Worm (Caenorhabditis elegans): ENCODE data around the gene T21C9.6.

ce11 chrV:10632758-10633157 is 51.1 kb downstream of the T21C9.6 start, which contains the start of gene mab-23:
- TF ChIP-seq pha-4 (tag; optimal IDR thresholded peaks at IDR 0.05) (no peak), efl-1 (GFP tag; optimal IDR thresholded peaks at IDR 0.05) (no peak), hmg-1.2 (GFP tag; IDR thresholded peaks at IDR 0.05) (no peak), ZK185.1 (tag; optimal IDR thresholded peaks at IDR 0.05; ENCODE audit: poor library complexity, severe bottlenecking) (no peak), pbrm-1 (GFP tag; IDR thresholded peaks at IDR 0.05) (no peak), ekl-4 (GFP tag; IDR thresholded peaks at IDR 0.05) (no peak), unc-62 (GFP tag; optimal IDR thresholded peaks at IDR 0.05) (no peak), ceh-40 (GFP tag; IDR thresholded peaks at IDR 0.05) (no peak), ztf-3 (GFP tag; optimal IDR thresholded peaks at IDR 0.05) (no peak), nfya-1 (tag; optimal IDR thresholded peaks at IDR 0.05; ENCODE audit: borderline replicate concordance, insufficient read depth) (no peak), cebp-1 (GFP tag; IDR thresholded peaks at IDR 0.05) (no peak), cebp-1 (tag; optimal IDR thresholded peaks at IDR 0.05) (no peak), madf-6 (GFP tag; IDR thresholded peaks at IDR 0.05) (no peak), mes-4 (tag; optimal IDR thresholded peaks at IDR 0.05) (no peak)
